Fruit fly (Drosophila melanogaster) whole organism, prepupa: ENCODE results near the gene Hsp67Ba.
A peak's percentile ranks its signal among the peaks of the same experiment; 100 is the strongest.

Experiments
- Blimp-1 ChIP-seq: fragments of 200-800 bp; sonication (Bioruptor generic); optimal IDR thresholded peaks from 3 replicates; lab custom pipeline; 2017; ENCODE audit warnings: missing biosample characterization, missing genetic modification characterization, mild to moderate bottlenecking, moderate library complexity, missing genetic modification reagents
- CG10669 ChIP-seq: fragments of 200-800 bp; sonication (Bioruptor generic); optimal IDR thresholded peaks from 3 replicates; lab custom pipeline; 2018; ENCODE audit warnings: missing biosample characterization, mild to moderate bottlenecking, missing genetic modification characterization, moderate library complexity
- CG11294 ChIP-seq: fragments of 200-800 bp; sonication (Bioruptor generic); IDR thresholded peaks from 2 replicates; pipeline ENCODE4 v1.3.6; 2022; ENCODE audit warnings: missing biosample characterization, missing genetic modification characterization
- CG11762 ChIP-seq: fragments of 200-800 bp; sonication (Bioruptor generic); optimal IDR thresholded peaks from 3 replicates; lab custom pipeline; 2016; ENCODE audit warnings: missing biosample characterization, missing genetic modification characterization; ENCODE audit not compliant: insufficient read depth
- CG11902 ChIP-seq: fragments of 200-800 bp; sonication (Bioruptor generic); optimal IDR thresholded peaks from 3 replicates; lab custom pipeline; 2016; ENCODE audit warnings: missing biosample characterization, missing genetic modification characterization
- CG15336 ChIP-seq: fragments of 200-800 bp; sonication (Bioruptor generic); IDR thresholded peaks from 2 replicates; pipeline ENCODE4 v1.3.6; 2022; ENCODE audit warnings: missing biosample characterization, missing genetic modification characterization
- CG1621 ChIP-seq: fragments of 200-800 bp; sonication (Bioruptor generic); optimal IDR thresholded peaks from 3 replicates; lab custom pipeline; 2018; ENCODE audit warnings: missing biosample characterization, mild to moderate bottlenecking, missing genetic modification characterization
- CG16779 ChIP-seq: fragments of 200-800 bp; sonication (Bioruptor generic); optimal IDR thresholded peaks from 3 replicates; lab custom pipeline; 2017; ENCODE audit warnings: missing biosample characterization, mild to moderate bottlenecking, missing genetic modification characterization
- CG3032 ChIP-seq: fragments of 200-800 bp; optimal IDR thresholded peaks from 2 replicates; lab custom pipeline; 2019; ENCODE audit warnings: missing biosample characterization, mild to moderate bottlenecking, missing genetic modification characterization, moderate library complexity
- CG31627 ChIP-seq: fragments of 200-800 bp; sonication (Bioruptor generic); optimal IDR thresholded peaks from 3 replicates; lab custom pipeline; 2016; ENCODE audit warnings: missing biosample characterization, missing genetic modification characterization
- CG32006 ChIP-seq: fragments of 200-800 bp; sonication (Bioruptor generic); optimal IDR thresholded peaks from 3 replicates; lab custom pipeline; 2017; ENCODE audit warnings: missing biosample characterization, mild to moderate bottlenecking, missing genetic modification characterization
- CG34406 ChIP-seq: fragments of 200-800 bp; sonication (Bioruptor generic); optimal IDR thresholded peaks from 3 replicates; lab custom pipeline; 2016; ENCODE audit warnings: missing biosample characterization, missing genetic modification characterization
- CG6163 ChIP-seq: fragments of 200-800 bp; sonication (Bioruptor generic); IDR thresholded peaks from 3 replicates; pipeline ENCODE4 v1.3.6; 2022; ENCODE audit warnings: missing biosample characterization, missing genetic modification characterization
- CG6276 ChIP-seq: fragments of 200-800 bp; sonication (Bioruptor generic); optimal IDR thresholded peaks from 2 replicates; lab custom pipeline; 2017; ENCODE audit warnings: missing biosample characterization, mild to moderate bottlenecking, missing genetic modification characterization
- CG6808 ChIP-seq: fragments of 200-800 bp; sonication (Bioruptor generic); optimal IDR thresholded peaks from 3 replicates; lab custom pipeline; 2017; ENCODE audit warnings: missing biosample characterization, missing genetic modification characterization, mild to moderate bottlenecking, moderate library complexity, missing genetic modification reagents
- CG6854 ChIP-seq: fragments of 200-800 bp; sonication (Bioruptor generic); optimal IDR thresholded peaks from 2 replicates; lab custom pipeline; 2017; ENCODE audit warnings: missing biosample characterization, mild to moderate bottlenecking, missing genetic modification characterization
- CG8119 ChIP-seq: fragments of 200-800 bp; sonication (Bioruptor generic); IDR thresholded peaks from 3 replicates; pipeline ENCODE4 v1.3.6; 2022; ENCODE audit warnings: missing biosample characterization, missing genetic modification characterization
- CG8319 ChIP-seq: fragments of 200-800 bp; sonication (Bioruptor generic); optimal IDR thresholded peaks from 3 replicates; lab custom pipeline; 2016; ENCODE audit warnings: missing biosample characterization, missing genetic modification characterization
- CG9139 ChIP-seq: fragments of 200-800 bp; sonication (Bioruptor generic); optimal IDR thresholded peaks from 3 replicates; lab custom pipeline; 2017; ENCODE audit warnings: missing biosample characterization, mild to moderate bottlenecking, missing genetic modification characterization
- Eip75B ChIP-seq: fragments of 200-800 bp; sonication (Bioruptor generic); optimal IDR thresholded peaks from 3 replicates; lab custom pipeline; 2016; ENCODE audit warnings: missing biosample characterization, missing genetic modification characterization
- Eip78C ChIP-seq: fragments of 200-800 bp; sonication (Bioruptor generic); peaks from one replicate; lab custom pipeline; 2016; ENCODE audit warnings: missing biosample characterization, missing genetic modification characterization
- Ets21C ChIP-seq: fragments of 200-800 bp; sonication (Bioruptor generic); optimal IDR thresholded peaks from 3 replicates; lab custom pipeline; 2016; ENCODE audit warnings: missing biosample characterization, missing genetic modification characterization
- Ets96B ChIP-seq: fragments of 200-800 bp; optimal IDR thresholded peaks from 2 replicates; lab custom pipeline; 2019; ENCODE audit warnings: missing biosample characterization, mild to moderate bottlenecking, missing genetic modification characterization, moderate library complexity
- Gug ChIP-seq: fragments of 200-800 bp; sonication (Bioruptor generic); IDR thresholded peaks from 2 replicates; pipeline ENCODE4 v1.3.6; 2022; ENCODE audit warnings: missing biosample characterization, missing genetic modification characterization
- Hr38 ChIP-seq: sonication (Bioruptor generic); optimal IDR thresholded peaks from 2 replicates; lab custom pipeline; 2016; ENCODE audit warnings: missing biosample characterization, missing genetic modification characterization
- Hr39 ChIP-seq: fragments of 200-800 bp; sonication (Bioruptor generic); optimal IDR thresholded peaks from 2 replicates; lab custom pipeline; 2016; ENCODE audit warnings: missing biosample characterization, missing genetic modification characterization
- Lpt ChIP-seq: fragments of 200-800 bp; sonication (Bioruptor generic); optimal IDR thresholded peaks from 3 replicates; lab custom pipeline; 2016; ENCODE audit warnings: missing biosample characterization, missing genetic modification characterization
- Met ChIP-seq: fragments of 200-800 bp; sonication (Bioruptor generic); optimal IDR thresholded peaks from 3 replicates; lab custom pipeline; 2016; ENCODE audit warnings: missing biosample characterization, missing genetic modification characterization
- Smox ChIP-seq: fragments of 200-800 bp; sonication (Bioruptor generic); optimal IDR thresholded peaks from 3 replicates; lab custom pipeline; 2016; ENCODE audit warnings: missing biosample characterization, missing genetic modification characterization
- Sox14 ChIP-seq: fragments of 200-800 bp; sonication (Bioruptor generic); optimal IDR thresholded peaks from 3 replicates; lab custom pipeline; 2016; ENCODE audit warnings: missing biosample characterization, missing genetic modification characterization
- Sox15 ChIP-seq: fragments of 200-800 bp; sonication (Bioruptor generic); optimal IDR thresholded peaks from 3 replicates; lab custom pipeline; 2016; ENCODE audit warnings: missing biosample characterization, missing genetic modification characterization
- achi ChIP-seq: fragments of 200-800 bp; sonication (Bioruptor generic); optimal IDR thresholded peaks from 3 replicates; lab custom pipeline; 2016; ENCODE audit warnings: missing biosample characterization, missing genetic modification characterization
- acj6 ChIP-seq: fragments of 200-800 bp; sonication (Bioruptor generic); optimal IDR thresholded peaks from 3 replicates; lab custom pipeline; 2016; ENCODE audit warnings: missing biosample characterization, missing genetic modification characterization
- cyc ChIP-seq: fragments of 200-800 bp; sonication (Bioruptor generic); optimal IDR thresholded peaks from 3 replicates; lab custom pipeline; 2016; ENCODE audit warnings: missing biosample characterization, missing genetic modification characterization
- dac ChIP-seq: fragments of 200-800 bp; sonication (Bioruptor generic); optimal IDR thresholded peaks from 2 replicates; lab custom pipeline; 2017; ENCODE audit warnings: missing biosample characterization, mild to moderate bottlenecking, missing genetic modification characterization
- dsx ChIP-seq: fragments of 200-800 bp; optimal IDR thresholded peaks from 3 replicates; lab custom pipeline; 2019; ENCODE audit warnings: missing biosample characterization, mild to moderate bottlenecking, missing genetic modification characterization, moderate library complexity; ENCODE audit not compliant: poor library complexity, severe bottlenecking
- eg ChIP-seq: fragments of 200-800 bp; sonication (Bioruptor generic); IDR thresholded peaks from 3 replicates; pipeline ENCODE4 v1.3.6; 2022; ENCODE audit warnings: missing biosample characterization, missing genetic modification characterization
- esn ChIP-seq: fragments of 200-800 bp; sonication (Bioruptor generic); optimal IDR thresholded peaks from 2 replicates; lab custom pipeline; 2016; ENCODE audit warnings: missing biosample characterization, mild to moderate bottlenecking, missing genetic modification characterization, moderate library complexity
- fd59A ChIP-seq: fragments of 200-800 bp; sonication (Bioruptor generic); optimal IDR thresholded peaks from 2 replicates; lab custom pipeline; 2017; ENCODE audit warnings: missing biosample characterization, mild to moderate bottlenecking, missing genetic modification characterization, missing genetic modification reagents
- fd85E ChIP-seq: fragments of 200-800 bp; sonication (Bioruptor generic); optimal IDR thresholded peaks from 3 replicates; lab custom pipeline; 2016; ENCODE audit warnings: missing biosample characterization, missing genetic modification characterization
- fkh ChIP-seq: fragments of 200-800 bp; sonication (Bioruptor generic); optimal IDR thresholded peaks from 3 replicates; lab custom pipeline; 2017; ENCODE audit warnings: missing biosample characterization, mild to moderate bottlenecking, missing genetic modification characterization, moderate library complexity
- net ChIP-seq: fragments of 200-800 bp; sonication (Bioruptor generic); optimal IDR thresholded peaks from 3 replicates; lab custom pipeline; 2016; ENCODE audit warnings: missing biosample characterization, missing genetic modification characterization
- pdm3 ChIP-seq: fragments of 200-800 bp; sonication (Bioruptor generic); optimal IDR thresholded peaks from 3 replicates; lab custom pipeline; 2016; ENCODE audit warnings: missing biosample characterization, missing genetic modification characterization
- salr ChIP-seq, 2 experiments: fragments of 200-800 bp; sonication (Bioruptor generic); optimal IDR thresholded peaks; 3 replicates each; lab custom pipeline; 2016 to 2018; ENCODE audit warnings: missing biosample characterization in 2 of 2, missing genetic modification characterization in 2 of 2, mild to moderate bottlenecking in 1 of 2
- spab ChIP-seq: fragments of 200-800 bp; sonication (Bioruptor generic); optimal IDR thresholded peaks from 2 replicates; lab custom pipeline; 2017; ENCODE audit warnings: missing biosample characterization, mild to moderate bottlenecking, missing genetic modification characterization, missing genetic modification reagents
- ss ChIP-seq, 2 experiments: fragments of 200-800 bp; sonication (Bioruptor generic); optimal IDR thresholded peaks; 2 replicates in 1 of 2; 3 replicates in 1 of 2; lab custom pipeline; 2017 to 2018; ENCODE audit warnings: mild to moderate bottlenecking in 2 of 2, missing biosample characterization in 2 of 2, missing genetic modification characterization in 2 of 2, moderate library complexity in 1 of 2
- svp ChIP-seq: fragments of 200-800 bp; sonication (Bioruptor generic); peaks from one replicate; lab custom pipeline; 2016; ENCODE audit warnings: missing biosample characterization, missing genetic modification characterization
- topi ChIP-seq: fragments of 200-800 bp; sonication (Bioruptor generic); optimal IDR thresholded peaks from 3 replicates; lab custom pipeline; 2016; ENCODE audit warnings: missing biosample characterization, missing genetic modification characterization
- vri ChIP-seq: fragments of 200-800 bp; sonication (Bioruptor generic); optimal IDR thresholded peaks from 3 replicates; lab custom pipeline; 2016; ENCODE audit warnings: missing biosample characterization, mild to moderate bottlenecking, missing genetic modification characterization

Hsp67Ba gene

DNA sequence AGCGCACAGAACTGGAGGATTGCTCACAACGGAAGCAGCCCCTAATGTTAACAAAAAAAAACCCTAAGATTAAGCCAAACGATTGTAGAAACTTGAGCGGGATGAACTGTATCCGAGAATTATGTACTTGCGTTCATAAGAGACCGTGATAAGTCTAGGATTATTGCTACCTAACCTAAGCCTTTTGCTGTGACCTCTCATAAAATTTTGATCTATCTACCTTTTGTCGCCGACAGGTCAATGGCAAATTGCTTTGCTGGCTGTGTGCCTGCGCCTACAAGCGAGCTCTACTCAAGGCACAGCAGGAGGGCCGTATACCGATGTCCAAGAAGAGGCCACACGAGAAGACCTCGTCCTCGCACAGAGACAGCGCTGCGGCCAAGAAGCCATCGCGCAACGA lies 10.7 kb downstream of the Hsp67Ba start:
- no peak for TF ChIP-seq CG34406 (GFP tag; lab: Kevin White, UChicago)
- no peak for TF ChIP-seq CG8319 (GFP tag; lab: Kevin White, UChicago)
- TF ChIP-seq svp (GFP tag; lab: Kevin White, UChicago), result peak; percentile 77
- TF ChIP-seq Hr39 (GFP tag; lab: Kevin White, UChicago), result no peak

DNA sequence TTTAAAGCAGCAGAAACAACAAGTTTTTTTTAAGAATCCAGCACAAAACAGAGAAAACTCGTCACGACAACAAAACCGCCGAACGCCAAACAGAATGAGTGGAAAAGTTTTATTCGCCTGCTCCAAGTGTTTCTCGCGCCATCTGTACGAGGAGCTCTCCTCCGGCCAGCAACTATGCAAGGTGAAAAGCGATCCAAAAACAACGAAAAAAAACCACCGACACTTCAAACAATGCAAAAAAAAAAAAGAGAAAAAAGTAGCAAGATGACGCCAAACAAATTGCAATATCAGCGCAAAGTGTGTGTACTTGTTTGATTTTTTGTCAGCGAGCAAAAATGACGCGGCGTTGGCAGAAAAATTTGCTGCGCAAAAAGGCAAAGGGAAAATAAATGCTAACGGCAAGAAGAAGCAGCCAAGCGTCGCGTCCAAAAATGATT lies 11.9 kb downstream of the Hsp67Ba start:
- TF ChIP-seq dac (GFP tag; lab: Kevin White, UChicago) (peak; percentile 26), CG10669 (GFP tag; lab: Kevin White, UChicago) (peak; percentile 46), Smox (GFP tag; lab: Kevin White, UChicago) (no peak), CG6854 (GFP tag; lab: Kevin White, UChicago) (peak; percentile 54), Eip78C (GFP tag; lab: Kevin White, UChicago) (peak; percentile 27), CG32006 (no peak), CG8319 (GFP tag; lab: Kevin White, UChicago) (no peak), CG11902 (GFP tag; lab: Kevin White, UChicago) (no peak), Eip75B (GFP tag; lab: Kevin White, UChicago) (no peak), Lpt (GFP tag; lab: Kevin White, UChicago) (no peak), CG16779 (tag; lab: Kevin White, UChicago) (peak; percentile 84), fd85E (GFP tag; lab: Kevin White, UChicago) (no peak), dsx (GFP tag; lab: Kevin White, UChicago) (peak; percentile 41), fkh (GFP tag; lab: Kevin White, UChicago) (no peak), CG34406 (GFP tag; lab: Kevin White, UChicago) (peak; percentile 20), pdm3 (GFP tag; lab: Kevin White, UChicago) (no peak), vri (no peak), Blimp-1 (GFP tag; lab: Kevin White, UChicago) (no peak), Ets21C (GFP tag; lab: Kevin White, UChicago) (no peak), topi (no peak), CG15336 (GFP tag; lab: Robert Waterston, UW) (peak; percentile 72), acj6 (GFP tag; lab: Kevin White, UChicago) (no peak), Sox15 (GFP tag; lab: Kevin White, UChicago) (no peak), Gug (GFP tag; lab: Robert Waterston, UW) (no peak), cyc (GFP tag; lab: Kevin White, UChicago) (no peak), CG6808 (peak; percentile 77), CG11762 (GFP tag; lab: Kevin White, UChicago) (no peak), CG11294 (no peak), CG9139 (peak; percentile 84), fd59A (no peak), net (GFP tag; lab: Kevin White, UChicago) (no peak), ss (GFP tag; optimal IDR thresholded peaks at IDR 0.05; lab: Kevin White, UChicago) (peak; percentile 78 to 81), Hr38 (GFP tag; lab: Kevin White, UChicago) (no peak), Met (GFP tag; lab: Kevin White, UChicago) (no peak), CG6163 (GFP tag; lab: Robert Waterston, UW) (peak; percentile 59; the same call in 1 of the 3 replicates), CG31627 (no peak), Ets96B (peak; percentile 24), achi (GFP tag; lab: Kevin White, UChicago) (no peak), eg (GFP tag; lab: Robert Waterston, UW) (peak; percentile 81), CG8119 (GFP tag; lab: Robert Waterston, UW) (peak; percentile 72; the same call in 2 of the 3 replicates), esn (GFP tag; lab: Kevin White, UChicago) (no peak), salr (GFP tag; optimal IDR thresholded peaks at IDR 0.05; lab: Kevin White, UChicago) (no peak), CG3032 (tag; lab: Kevin White, UChicago) (peak; percentile 8), Sox14 (GFP tag; lab: Kevin White, UChicago) (peak; percentile 30), CG6276 (GFP tag; lab: Kevin White, UChicago) (peak; percentile 88), spab (GFP tag; lab: Kevin White, UChicago) (peak; percentile 59), CG1621 (peak; percentile 41)
- TF ChIP-seq, all 60 proteins: peak for 20
